Worm (Caenorhabditis elegans): ENCODE results near the gene pfd-5.
A peak's percentile ranks its signal among the peaks of the same experiment; 100 is the strongest.

The pfd-5 gene

DNA sequence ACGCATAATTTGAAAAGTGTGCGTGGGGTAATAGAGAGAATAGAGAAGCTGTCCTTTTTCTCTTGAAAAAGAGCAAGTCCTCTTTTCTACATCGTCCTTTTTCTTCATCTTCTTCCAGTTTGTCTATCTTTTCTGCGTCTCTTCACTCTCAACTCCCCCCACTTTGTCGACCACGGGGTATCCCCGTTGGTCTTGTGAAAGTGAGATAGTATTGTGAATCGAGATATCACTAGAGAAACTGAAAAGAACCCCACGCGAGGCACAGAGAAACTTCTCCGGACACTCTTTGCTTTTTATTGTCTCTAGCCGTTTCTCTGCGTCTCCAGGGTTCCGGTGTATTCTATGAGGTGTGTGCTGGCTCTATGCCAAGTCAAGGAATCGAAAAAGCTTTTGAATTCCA is 43.1 kb downstream of the pfd-5 start (continued):
- TF ChIP-seq nhr-28 (tag; optimal IDR thresholded peaks at IDR 0.05), result peak; percentile 92
- 0 out of 2 replicates have a peak, but pooled peaks have one; percentile 18 for TF ChIP-seq lin-29 (GFP tag; IDR thresholded peaks at IDR 0.05)
- TF ChIP-seq daf-8 (GFP tag; IDR thresholded peaks at IDR 0.05), result no peak
- TF ChIP-seq nhr-102 (tag; optimal IDR thresholded peaks at IDR 0.05), result peak; percentile 82
- TF ChIP-seq F26F4.8 (GFP tag; conservative IDR thresholded peaks at IDR 0.05), result no peak
- TF ChIP-seq hlh-30 (tag; optimal IDR thresholded peaks at IDR 0.05; ENCODE audit: insufficient read depth), result peak; percentile 98
- no peak for TF ChIP-seq aly-2 (tag; optimal IDR thresholded peaks at IDR 0.05)
- peak; percentile 92 for TF ChIP-seq dve-1 (tag; optimal IDR thresholded peaks at IDR 0.05; ENCODE audit: insufficient read depth)
- peak; percentile 70; the same call in 1 of the 2 replicates for TF ChIP-seq nhr-42 (GFP tag; IDR thresholded peaks at IDR 0.05)
- peak; percentile 60 for TF ChIP-seq arid-1 (GFP tag; conservative IDR thresholded peaks at IDR 0.05)
- TF ChIP-seq php-3 (GFP tag; IDR thresholded peaks at IDR 0.05), result peak; percentile 82
- peak; percentile 90 for TF ChIP-seq dmd-6 (GFP tag; IDR thresholded peaks at IDR 0.05)
- TF ChIP-seq snpc-1.2 (GFP tag; IDR thresholded peaks at IDR 0.05), result no peak
- peak; percentile 81 for TF ChIP-seq egl-43 (GFP tag; IDR thresholded peaks at IDR 0.05)
- no peak for TF ChIP-seq Y105C5A.15 (GFP tag; IDR thresholded peaks at IDR 0.05)
- TF ChIP-seq lir-3 (tag; optimal IDR thresholded peaks at IDR 0.05), result peak; percentile 40
- TF ChIP-seq T26A8.4 (GFP tag; IDR thresholded peaks at IDR 0.05), result peak; percentile 89
- TF ChIP-seq daf-12 (tag; optimal IDR thresholded peaks at IDR 0.05), result no peak
- TF ChIP-seq lsy-2 (tag; optimal IDR thresholded peaks at IDR 0.05), result peak; percentile 88 to 90
- TF ChIP-seq zip-2 (tag; optimal IDR thresholded peaks at IDR 0.05), result peak; percentile 59
- no peak for TF ChIP-seq snpc-4 (tag; optimal IDR thresholded peaks at IDR 0.05)
- TF ChIP-seq ces-1 (GFP tag; optimal IDR thresholded peaks at IDR 0.05), result peak; percentile 13
- TF ChIP-seq mxl-3 (GFP tag; optimal IDR thresholded peaks at IDR 0.05), result peak; percentile 66
- TF ChIP-seq nhr-237 (tag; optimal IDR thresholded peaks at IDR 0.05), result peak; percentile 2
- TF ChIP-seq vab-7 (GFP tag; IDR thresholded peaks at IDR 0.05), result no peak
- TF ChIP-seq fos-1 (tag; optimal IDR thresholded peaks at IDR 0.05), result peak; percentile 57
- TF ChIP-seq nhr-6 (tag; optimal IDR thresholded peaks at IDR 0.05), result peak; percentile 39
- peak; percentile 94 for TF ChIP-seq mep-1 (tag; optimal IDR thresholded peaks at IDR 0.05)
- no peak for TF ChIP-seq R02D3.7 (tag; optimal IDR thresholded peaks at IDR 0.05)
- TF ChIP-seq hif-1 (tag; optimal IDR thresholded peaks at IDR 0.05), result peak; percentile 23 to 82
- TF ChIP-seq F37D6.2 (tag; optimal IDR thresholded peaks at IDR 0.05), result peak; percentile 80
- peak; percentile 77 for TF ChIP-seq spr-1 (tag; optimal IDR thresholded peaks at IDR 0.05)
- TF ChIP-seq ZK337.2 (GFP tag; IDR thresholded peaks at IDR 0.05), result no peak
- peak; percentile 75 for TF ChIP-seq nhr-10 (tag; optimal IDR thresholded peaks at IDR 0.05)
- peak in 1 of 2 experiments; percentile 96 for TF ChIP-seq unc-62 (GFP tag; optimal IDR thresholded peaks at IDR 0.05 in 1 of 2)
- TF ChIP-seq unc-62 (tag; optimal IDR thresholded peaks at IDR 0.05), result no peak
- peak; percentile 64; the same call in 1 of the 2 replicates for TF ChIP-seq dmd-9 (GFP tag; IDR thresholded peaks at IDR 0.05)
- TF ChIP-seq T20F7.1 (GFP tag; optimal IDR thresholded peaks at IDR 0.05), result peak; percentile 77
- TF ChIP-seq tag-97 (GFP tag; IDR thresholded peaks at IDR 0.05), result no peak
- TF ChIP-seq F49E8.2 (tag; optimal IDR thresholded peaks at IDR 0.05; ENCODE audit: borderline replicate concordance), result no peak
- peak; percentile 96 for TF ChIP-seq fkh-10 (GFP tag; optimal IDR thresholded peaks at IDR 0.05)
- no peak for TF ChIP-seq madf-5 (GFP tag; IDR thresholded peaks at IDR 0.05)
- no peak for TF ChIP-seq Y75B8A.6 (GFP tag; IDR thresholded peaks at IDR 0.05)
- TF ChIP-seq cey-2 (tag; optimal IDR thresholded peaks at IDR 0.05; ENCODE audit: borderline replicate concordance, insufficient read depth), result no peak
- no peak for TF ChIP-seq lim-7 (GFP tag; IDR thresholded peaks at IDR 0.05)
- TF ChIP-seq ztf-7 (tag; optimal IDR thresholded peaks at IDR 0.05), result no peak
- no peak for TF ChIP-seq egl-27 (tag; optimal IDR thresholded peaks at IDR 0.05)
- TF ChIP-seq lin-13 (GFP tag; optimal IDR thresholded peaks at IDR 0.05), result no peak
- 0 out of 2 replicates have a peak, but pooled peaks have one; percentile 46 for TF ChIP-seq zfp-3 (GFP tag; conservative IDR thresholded peaks at IDR 0.05)
- no peak for TF ChIP-seq Y48G9A.11 (GFP tag; IDR thresholded peaks at IDR 0.05)
- peak; percentile 83 for TF ChIP-seq saeg-2 (GFP tag; IDR thresholded peaks at IDR 0.05)
